Fruit fly (Drosophila melanogaster): ENCODE results near the gene BORCS6.

BORCS6 gene

DNA sequence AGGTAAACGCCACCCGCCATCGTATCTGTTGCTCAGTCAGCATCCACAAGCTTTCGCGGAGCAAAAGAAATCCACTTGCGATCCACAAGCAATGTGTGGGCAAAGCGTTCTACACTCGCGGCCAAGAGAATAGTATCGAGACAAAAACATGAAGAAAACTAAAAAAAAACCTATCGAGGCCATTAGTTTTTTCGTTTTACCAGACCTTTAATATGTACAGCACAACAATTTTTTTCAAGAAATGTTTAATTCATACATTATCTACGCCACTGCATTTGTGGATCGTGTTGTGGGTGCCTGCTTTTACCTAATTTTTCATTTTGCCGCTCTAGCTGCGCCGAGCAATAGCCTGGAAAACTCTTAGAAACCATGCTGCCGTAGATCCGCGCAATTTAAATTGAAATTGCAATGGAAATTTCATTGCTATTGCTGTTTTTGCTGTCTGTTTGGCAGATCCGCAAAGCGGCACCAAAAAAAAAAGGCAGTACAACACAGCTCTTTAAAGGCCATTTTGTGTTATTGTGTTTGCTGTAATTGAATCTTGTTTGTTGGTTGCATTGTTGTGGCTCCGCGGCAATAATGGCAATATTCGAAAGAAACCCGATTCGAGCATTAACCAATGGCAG, 22.5 kb downstream of the BORCS6 start:
- TF ChIP-seq CG33017 (tag; optimal IDR thresholded peaks at IDR 0.05), result peak; percentile 19
- TF ChIP-seq pad (GFP tag; optimal IDR thresholded peaks at IDR 0.05), result peak; percentile 6
- peak; percentile 75 for TF ChIP-seq CG7045 (GFP tag; optimal IDR thresholded peaks at IDR 0.05)
- peak; percentile 6 for TF ChIP-seq bab1 (GFP tag; optimal IDR thresholded peaks at IDR 0.05)
- peak; percentile 3 for TF ChIP-seq CG11617 (GFP tag; optimal IDR thresholded peaks at IDR 0.05)
- TF ChIP-seq CG14711 (tag; optimal IDR thresholded peaks at IDR 0.05), result peak; percentile 66
- TF ChIP-seq CG12768 (GFP tag; optimal IDR thresholded peaks at IDR 0.05), result peak; percentile 52
- peak; percentile 40 for TF ChIP-seq CG7101 (tag; optimal IDR thresholded peaks at IDR 0.05)
- no peak for TF ChIP-seq Crg-1 (GFP tag; optimal IDR thresholded peaks at IDR 0.05)
- TF ChIP-seq tj (GFP tag; optimal IDR thresholded peaks at IDR 0.05), result no peak
- no peak for TF ChIP-seq cic (GFP tag; optimal IDR thresholded peaks at IDR 0.05)
- no peak for TF ChIP-seq Clk (GFP tag; optimal IDR thresholded peaks at IDR 0.05)
- TF ChIP-seq Hr96 (GFP tag; optimal IDR thresholded peaks at IDR 0.05), result no peak

dm6 chr3L:563951-564350, 23.3 kb downstream of the BORCS6 start:
- TF ChIP-seq pad (GFP tag; optimal IDR thresholded peaks at IDR 0.05) (no peak), ovo (GFP tag; optimal IDR thresholded peaks at IDR 0.05) (no peak), Crg-1 (GFP tag; optimal IDR thresholded peaks at IDR 0.05) (no peak), bab1 (GFP tag; optimal IDR thresholded peaks at IDR 0.05) (peak; percentile 63), cnc (optimal IDR thresholded peaks at IDR 0.05) (peak in 1 of 2 experiments; percentile 35), CG7045 (GFP tag; optimal IDR thresholded peaks at IDR 0.05) (no peak), Mnt (GFP tag; optimal IDR thresholded peaks at IDR 0.05) (no peak), CG33017 (tag; optimal IDR thresholded peaks at IDR 0.05) (no peak), CG1620 (GFP tag; optimal IDR thresholded peaks at IDR 0.05) (no peak), Clk (GFP tag; optimal IDR thresholded peaks at IDR 0.05) (no peak), Hr96 (GFP tag; optimal IDR thresholded peaks at IDR 0.05) (no peak), CG11617 (GFP tag; optimal IDR thresholded peaks at IDR 0.05) (no peak), CG12768 (GFP tag; optimal IDR thresholded peaks at IDR 0.05) (no peak), tj (GFP tag; optimal IDR thresholded peaks at IDR 0.05) (peak; percentile 63)

DNA sequence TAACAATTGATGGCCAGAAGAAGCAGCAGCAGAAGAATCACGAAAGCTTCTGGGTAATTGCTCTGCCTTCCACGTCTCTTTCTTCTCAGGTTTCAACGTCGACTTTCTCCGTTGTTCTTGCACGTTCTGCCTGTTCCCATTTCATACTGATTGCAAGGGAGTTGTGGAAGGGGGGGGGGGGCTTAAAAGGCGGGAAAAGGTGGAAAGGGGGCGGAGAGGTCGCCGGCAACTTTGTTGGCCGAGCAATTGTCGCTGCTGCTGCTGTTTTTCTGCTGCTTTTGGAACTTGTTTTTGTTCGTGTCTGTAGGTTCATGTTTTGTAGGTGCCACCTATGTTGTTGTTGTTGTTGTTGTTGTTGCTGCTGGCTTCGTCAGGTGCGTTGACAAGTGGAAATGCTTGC, 24.9 kb downstream of the BORCS6 start:
- no peak for TF ChIP-seq cic (GFP tag; optimal IDR thresholded peaks at IDR 0.05)
- TF ChIP-seq Hr96 (GFP tag; optimal IDR thresholded peaks at IDR 0.05), result no peak
- TF ChIP-seq cnc (optimal IDR thresholded peaks at IDR 0.05), result no peak
- peak; percentile 87 for TF ChIP-seq tj (GFP tag; optimal IDR thresholded peaks at IDR 0.05)
- no peak for TF ChIP-seq Crg-1 (GFP tag; optimal IDR thresholded peaks at IDR 0.05)
- TF ChIP-seq bab1 (GFP tag; optimal IDR thresholded peaks at IDR 0.05), result no peak

dm6 chr3L:565964-566627, 25.4 kb downstream of the BORCS6 start:
- TF ChIP-seq CG1620 (GFP tag; optimal IDR thresholded peaks at IDR 0.05), result no peak
- no peak for TF ChIP-seq Hr96 (GFP tag; optimal IDR thresholded peaks at IDR 0.05)
- TF ChIP-seq ovo (GFP tag; optimal IDR thresholded peaks at IDR 0.05), result no peak
- TF ChIP-seq tj (GFP tag; optimal IDR thresholded peaks at IDR 0.05), result peak; percentile 56
- TF ChIP-seq CG7101 (tag; optimal IDR thresholded peaks at IDR 0.05), result no peak
- TF ChIP-seq Mnt (GFP tag; optimal IDR thresholded peaks at IDR 0.05), result no peak
- TF ChIP-seq CG7045 (GFP tag; optimal IDR thresholded peaks at IDR 0.05), result peak; percentile 47

dm6 chr3L:572940-573339, 32.3 kb downstream of the BORCS6 start:
- TF ChIP-seq cnc (optimal IDR thresholded peaks at IDR 0.05) (no peak), tj (GFP tag; optimal IDR thresholded peaks at IDR 0.05) (no peak), kay (GFP tag; ENCODE audit: borderline replicate concordance) (no peak), Clk (GFP tag; optimal IDR thresholded peaks at IDR 0.05) (no peak), CG11617 (GFP tag; optimal IDR thresholded peaks at IDR 0.05) (no peak), Mnt (GFP tag; optimal IDR thresholded peaks at IDR 0.05) (no peak), CG1620 (GFP tag; optimal IDR thresholded peaks at IDR 0.05) (no peak)

- TF ChIP-seq kay (GFP tag; ENCODE audit: borderline replicate concordance) (no peak), CG5204 (GFP tag; optimal IDR thresholded peaks at IDR 0.05) (no peak), CG11617 (GFP tag; optimal IDR thresholded peaks at IDR 0.05) (no peak), Crg-1 (GFP tag; optimal IDR thresholded peaks at IDR 0.05) (no peak), pad (GFP tag; optimal IDR thresholded peaks at IDR 0.05) (no peak), CG7045 (GFP tag; optimal IDR thresholded peaks at IDR 0.05) (no peak), cnc (optimal IDR thresholded peaks at IDR 0.05) (no peak), CG12768 (GFP tag; optimal IDR thresholded peaks at IDR 0.05) (no peak), Clk (GFP tag; optimal IDR thresholded peaks at IDR 0.05) (no peak)
These were observed 40.4 kb downstream of the BORCS6 start, which contains the start of gene Ppm1 for dm6 chr3L:581037-581436. Gene Ppm1, plus strand, starts transcription at chr3L:581337.

DNA sequence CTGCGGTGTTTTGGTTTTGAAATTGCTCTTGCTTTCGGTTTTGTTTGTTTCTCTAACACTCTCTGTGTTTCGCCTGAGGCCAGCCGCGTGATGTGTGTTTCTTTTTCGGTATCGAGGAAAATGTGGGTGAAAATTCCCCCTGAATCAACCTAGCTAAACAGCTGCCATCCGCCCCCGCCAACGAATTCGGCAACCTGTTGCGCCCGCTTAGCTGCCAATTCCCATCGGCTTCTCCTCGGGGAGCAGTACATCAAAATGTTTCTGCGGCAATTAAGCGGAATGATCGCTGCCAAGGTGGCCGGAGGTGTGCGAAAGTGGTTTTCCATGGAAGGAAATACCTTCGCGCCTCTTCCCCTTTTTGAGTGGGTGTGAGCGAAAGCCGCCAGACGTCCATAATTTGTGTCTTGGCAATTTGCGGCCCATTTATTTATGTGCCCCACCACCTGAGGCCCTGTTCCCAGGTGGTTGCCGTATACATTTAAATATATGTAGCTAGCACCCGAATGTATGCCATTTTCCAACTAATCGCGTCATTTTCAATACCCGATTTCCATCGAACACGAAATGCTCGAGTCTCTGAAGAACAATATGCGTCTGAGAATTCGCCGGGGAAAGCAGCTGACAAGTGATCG, 46.0 kb downstream of the BORCS6 start:
- TF ChIP-seq Clk (GFP tag; optimal IDR thresholded peaks at IDR 0.05) (no peak), CG14711 (tag; optimal IDR thresholded peaks at IDR 0.05) (no peak), Mnt (GFP tag; optimal IDR thresholded peaks at IDR 0.05) (no peak), Hr96 (GFP tag; optimal IDR thresholded peaks at IDR 0.05) (no peak), pad (GFP tag; optimal IDR thresholded peaks at IDR 0.05) (no peak)

Data from whole organism, adult.